Fruit fly (Drosophila melanogaster): ENCODE data around the gene CG12288.

The CG12288 gene

dm6 chr2L:16879288-16879687 lies 22.7 kb downstream of the CG12288 start, which contains the start of the genes CG32832, CG31743 and CG34313 (continued):
- TF ChIP-seq CG13624 (GFP tag; optimal IDR thresholded peaks at IDR 0.05): no peak
- TF ChIP-seq CG11695 (GFP tag; IDR thresholded peaks at IDR 0.05): no peak
- no peak for TF ChIP-seq CG3281 (GFP tag; optimal IDR thresholded peaks at IDR 0.05)
- no peak for TF ChIP-seq CG18476 (GFP tag; optimal IDR thresholded peaks at IDR 0.05)
- TF ChIP-seq CG8359 (GFP tag; optimal IDR thresholded peaks at IDR 0.05; ENCODE audit: borderline replicate concordance): no peak
- TF ChIP-seq tup (GFP tag; optimal IDR thresholded peaks at IDR 0.05): no peak
- no peak for TF ChIP-seq CG9876 (GFP tag; optimal IDR thresholded peaks at IDR 0.05)
- TF ChIP-seq CG8765 (GFP tag; IDR thresholded peaks at IDR 0.05): no peak
- no peak for TF ChIP-seq run (tag; optimal IDR thresholded peaks at IDR 0.05)
- TF ChIP-seq trh (GFP tag; optimal IDR thresholded peaks at IDR 0.05): no peak
- TF ChIP-seq Scr (GFP tag; IDR thresholded peaks at IDR 0.05; ENCODE audit: partially characterized antibody): peak; percentile 78
- TF ChIP-seq tin (GFP tag; optimal IDR thresholded peaks at IDR 0.05): no peak
- no peak for TF ChIP-seq CG7357 (GFP tag; IDR thresholded peaks at IDR 0.05)
- TF ChIP-seq hth (optimal IDR thresholded peaks at IDR 0.05): no peak
- TF ChIP-seq ems (GFP tag; optimal IDR thresholded peaks at IDR 0.05): no peak
- no peak for TF ChIP-seq dpn (GFP tag; optimal IDR thresholded peaks at IDR 0.05)
- no peak for TF ChIP-seq oc (tag; optimal IDR thresholded peaks at IDR 0.05)
- TF ChIP-seq CG7745 (tag; optimal IDR thresholded peaks at IDR 0.05): no peak
- TF ChIP-seq CG8089 (GFP tag; optimal IDR thresholded peaks at IDR 0.05): no peak
- no peak for TF ChIP-seq lov (optimal IDR thresholded peaks at IDR 0.05)
- TF ChIP-seq lov (GFP tag; IDR thresholded peaks at IDR 0.05): no peak
- peak; percentile 88 for TF ChIP-seq Myb (GFP tag; optimal IDR thresholded peaks at IDR 0.05)
- TF ChIP-seq CG11696 (GFP tag; IDR thresholded peaks at IDR 0.05): no peak
- TF ChIP-seq ttk (GFP tag; IDR thresholded peaks at IDR 0.05): no peak
- peak; percentile 82 for TF ChIP-seq stwl (tag; optimal IDR thresholded peaks at IDR 0.05)
- TF ChIP-seq HLH4C (GFP tag; IDR thresholded peaks at IDR 0.05; ENCODE audit: partially characterized antibody): peak; percentile 58
- TF ChIP-seq MBD-R2 (GFP tag; IDR thresholded peaks at IDR 0.05): peak; percentile 88
- TF ChIP-seq CG10274 (GFP tag; optimal IDR thresholded peaks at IDR 0.05): no peak
- TF ChIP-seq Nf-YB (GFP tag; optimal IDR thresholded peaks at IDR 0.05): no peak
- no peak for TF ChIP-seq Tbp (GFP tag; optimal IDR thresholded peaks at IDR 0.05)
- TF ChIP-seq CG34376 (GFP tag; optimal IDR thresholded peaks at IDR 0.05): no peak
- no peak for TF ChIP-seq NK7.1 (GFP tag; optimal IDR thresholded peaks at IDR 0.05)
- no peak for TF ChIP-seq NC2α (GFP tag; optimal IDR thresholded peaks at IDR 0.05)
- peak; percentile 2 for TF ChIP-seq CG10267 (tag; optimal IDR thresholded peaks at IDR 0.05)
- TF ChIP-seq corto (GFP tag; optimal IDR thresholded peaks at IDR 0.05): no peak
- TF ChIP-seq CG10543 (GFP tag; optimal IDR thresholded peaks at IDR 0.05): no peak
- TF ChIP-seq fu2 (GFP tag; optimal IDR thresholded peaks at IDR 0.05): no peak
- no peak for TF ChIP-seq Chrac-16 (GFP tag; optimal IDR thresholded peaks at IDR 0.05)
- no peak for TF ChIP-seq CG6175 (GFP tag; IDR thresholded peaks at IDR 0.05)
- no peak for TF ChIP-seq tx (GFP tag; optimal IDR thresholded peaks at IDR 0.05)
- TF ChIP-seq stc (GFP tag; IDR thresholded peaks at IDR 0.05): no peak
- no peak for TF ChIP-seq ara (GFP tag; IDR thresholded peaks at IDR 0.05)
- 0 out of 2 replicates have a peak, but pooled peaks have one; percentile 25 for TF ChIP-seq ato (GFP tag; IDR thresholded peaks at IDR 0.05; ENCODE audit: partially characterized antibody)
- TF ChIP-seq CG6813 (GFP tag; optimal IDR thresholded peaks at IDR 0.05): no peak
- TF ChIP-seq CG6683 (GFP tag; optimal IDR thresholded peaks at IDR 0.05): no peak
- TF ChIP-seq Drgx (GFP tag; IDR thresholded peaks at IDR 0.05): no peak
- no peak for TF ChIP-seq dati (GFP tag; IDR thresholded peaks at IDR 0.05)
- TF ChIP-seq Hsf (GFP tag; optimal IDR thresholded peaks at IDR 0.05): no peak
- no peak for TF ChIP-seq lab (GFP tag; optimal IDR thresholded peaks at IDR 0.05)
- TF ChIP-seq D (optimal IDR thresholded peaks at IDR 0.05): no peak
- TF ChIP-seq D (GFP tag; optimal IDR thresholded peaks at IDR 0.05): no peak
- TF ChIP-seq CG17568 (GFP tag; optimal IDR thresholded peaks at IDR 0.05): no peak
- no peak for TF ChIP-seq CG14050 (GFP tag; IDR thresholded peaks at IDR 0.05)

Measured in whole organism, embryonic.